Fruit fly (Drosophila melanogaster) whole organism, wandering third instar larva: ENCODE data around the gene VhaAC39-2.

Experiments
- Abd-B ChIP-seq: fragments of >200 bp; optimal IDR thresholded peaks from 2 replicates; lab custom pipeline; 2017; ENCODE audit warnings: missing biosample characterization, missing genetic modification characterization
- CG9705 ChIP-seq: fragments of 200-800 bp; sonication (Bioruptor generic); optimal IDR thresholded peaks from 2 replicates; lab custom pipeline; 2018; ENCODE audit warnings: missing biosample characterization, mild to moderate bottlenecking, missing genetic modification characterization
- CrebA ChIP-seq: fragments of 200-800 bp; sonication (Bioruptor generic); optimal IDR thresholded peaks from 2 replicates; lab custom pipeline; 2016; ENCODE audit warnings: missing biosample characterization, mild to moderate bottlenecking, missing genetic modification characterization, borderline replicate concordance
- Dfd ChIP-seq: fragments of >200 bp; optimal IDR thresholded peaks from 2 replicates; lab custom pipeline; 2017; ENCODE audit warnings: missing biosample characterization, missing genetic modification characterization
- Dif ChIP-seq: fragments of 200-275, 200-300 bp; sonication (Bioruptor generic); optimal IDR thresholded peaks from 2 replicates; lab custom pipeline; 2018; ENCODE audit warnings: missing biosample characterization, missing genetic modification characterization; ENCODE audit not compliant: partially characterized antibody
- GATAd ChIP-seq: sonication (Bioruptor generic); optimal IDR thresholded peaks from 2 replicates; lab custom pipeline; 2016; ENCODE audit warnings: missing biosample characterization, missing genetic modification characterization
- HLH106 ChIP-seq: fragments of 200-800 bp; optimal IDR thresholded peaks from 3 replicates; lab custom pipeline; 2019; ENCODE audit warnings: missing biosample characterization, mild to moderate bottlenecking, missing genetic modification characterization, moderate library complexity
- Hnf4 ChIP-seq: fragments of 200-800 bp; sonication (Bioruptor generic); optimal IDR thresholded peaks from 2 replicates; lab custom pipeline; 2016; ENCODE audit warnings: missing biosample characterization, mild to moderate bottlenecking, missing genetic modification characterization
- Hr78 ChIP-seq: fragments of >200 bp; optimal IDR thresholded peaks from 2 replicates; lab custom pipeline; 2017; ENCODE audit warnings: missing biosample characterization, missing genetic modification characterization
- Hr83 ChIP-seq: fragments of 200-300 bp; sonication (Bioruptor generic); optimal IDR thresholded peaks from 2 replicates; lab custom pipeline; 2016; ENCODE audit warnings: missing biosample characterization, mild to moderate bottlenecking, missing genetic modification characterization, moderate library complexity; ENCODE audit not compliant: poor library complexity, severe bottlenecking
- Jra ChIP-seq: sonication (Bioruptor generic); optimal IDR thresholded peaks from 2 replicates; lab custom pipeline; 2016; ENCODE audit warnings: missing biosample characterization, missing genetic modification characterization
- N ChIP-seq: fragments of >200 bp; optimal IDR thresholded peaks from 2 replicates; lab custom pipeline; 2018; ENCODE audit warnings: missing biosample characterization, missing external identifiers, missing genetic modification characterization
- OdsH ChIP-seq: fragments of 200-800 bp; sonication (Bioruptor generic); optimal IDR thresholded peaks from 2 replicates; lab custom pipeline; 2016; ENCODE audit warnings: missing biosample characterization, mild to moderate bottlenecking, missing genetic modification characterization
- Rel ChIP-seq, 2 experiments: fragments of 200-800 bp; sonication (Bioruptor generic) in 1 of 2; optimal IDR thresholded peaks; 2 replicates in 1 of 2; 3 replicates in 1 of 2; lab custom pipeline; 2016 to 2019; ENCODE audit warnings: mild to moderate bottlenecking in 2 of 2, missing biosample characterization in 2 of 2, missing genetic modification characterization in 2 of 2, moderate library complexity in 1 of 2
- Sp1 ChIP-seq: fragments of 200-800 bp; sonication (Bioruptor generic); optimal IDR thresholded peaks from 3 replicates; lab custom pipeline; 2019; ENCODE audit warnings: missing biosample characterization, mild to moderate bottlenecking, missing genetic modification characterization, moderate library complexity
- Vsx2 ChIP-seq: fragments of 200-300, 225-300 bp; sonication (Bioruptor generic); optimal IDR thresholded peaks from 2 replicates; lab custom pipeline; 2018; ENCODE audit warnings: missing biosample characterization, missing genetic modification characterization; ENCODE audit not compliant: partially characterized antibody
- br ChIP-seq: fragments of 200-800 bp; sonication (Bioruptor generic); optimal IDR thresholded peaks from 2 replicates; lab custom pipeline; 2016; ENCODE audit warnings: missing biosample characterization, missing genetic modification characterization
- dl ChIP-seq, 2 experiments: fragments of 175-275, 200-275 bp in 1 of 2; fragments of 200-275 bp in 1 of 2; sonication (Bioruptor generic); optimal IDR thresholded peaks; lab custom pipeline; 2018; ENCODE audit warnings: mild to moderate bottlenecking in 2 of 2, missing biosample characterization in 2 of 2, missing genetic modification characterization in 2 of 2, moderate library complexity in 2 of 2; ENCODE audit not compliant: partially characterized antibody in 2 of 2, insufficient read depth in 1 of 2
- dmrt93B ChIP-seq: fragments of 200-800 bp; sonication (Bioruptor generic); optimal IDR thresholded peaks from 2 replicates; lab custom pipeline; 2018; ENCODE audit warnings: missing biosample characterization, mild to moderate bottlenecking, missing genetic modification characterization
- dsf ChIP-seq: sonication (Bioruptor generic); optimal IDR thresholded peaks from 2 replicates; lab custom pipeline; 2016; ENCODE audit warnings: missing biosample characterization, missing genetic modification characterization, borderline replicate concordance
- ey ChIP-seq: fragments of 200-800 bp; sonication (Bioruptor generic); optimal IDR thresholded peaks from 2 replicates; lab custom pipeline; 2016; ENCODE audit warnings: missing biosample characterization, missing genetic modification characterization
- foxo ChIP-seq, 2 experiments: fragments of 200-800 bp; sonication (Bioruptor generic); optimal IDR thresholded peaks; 2 replicates in 1 of 2; 3 replicates in 1 of 2; lab custom pipeline; 2016 to 2017; ENCODE audit warnings: missing biosample characterization in 2 of 2, missing genetic modification characterization in 2 of 2
- fru ChIP-seq: fragments of 200-800 bp; sonication (Bioruptor generic); optimal IDR thresholded peaks from 3 replicates; lab custom pipeline; 2016; ENCODE audit warnings: missing biosample characterization, mild to moderate bottlenecking, missing genetic modification characterization
- h ChIP-seq: fragments of 200-800 bp; sonication (Bioruptor generic); optimal IDR thresholded peaks from 3 replicates; lab custom pipeline; 2016; ENCODE audit warnings: missing biosample characterization, mild to moderate bottlenecking, missing genetic modification characterization
- jim ChIP-seq: fragments of 175-275, 200-325 bp; sonication (Bioruptor generic); optimal IDR thresholded peaks from 2 replicates; lab custom pipeline; 2016; ENCODE audit warnings: missing biosample characterization, mild to moderate bottlenecking, missing genetic modification characterization
- pan ChIP-seq: fragments of >200 bp; optimal IDR thresholded peaks from 2 replicates; lab custom pipeline; 2017
- psq ChIP-seq: fragments of 200-800 bp; sonication (Bioruptor generic); optimal IDR thresholded peaks from 3 replicates; lab custom pipeline; 2017; ENCODE audit warnings: missing biosample characterization, mild to moderate bottlenecking, missing genetic modification characterization, moderate library complexity
- rgr ChIP-seq: fragments of 200-800 bp; sonication (Bioruptor generic); optimal IDR thresholded peaks from 3 replicates; lab custom pipeline; 2016; ENCODE audit warnings: missing biosample characterization, mild to moderate bottlenecking, missing genetic modification characterization
- sage ChIP-seq: fragments of 200-800 bp; sonication (Bioruptor generic); optimal IDR thresholded peaks from 2 replicates; lab custom pipeline; 2016; ENCODE audit warnings: missing biosample characterization, mild to moderate bottlenecking, missing genetic modification characterization
- sv ChIP-seq: fragments of 200-800 bp; sonication (Bioruptor generic); optimal IDR thresholded peaks from 3 replicates; lab custom pipeline; 2016; ENCODE audit warnings: missing biosample characterization, missing genetic modification characterization
- tai ChIP-seq: sonication (Bioruptor generic); optimal IDR thresholded peaks from 2 replicates; lab custom pipeline; 2016; ENCODE audit warnings: missing biosample characterization, missing genetic modification characterization
- usp ChIP-seq: fragments of >200 bp; optimal IDR thresholded peaks from 2 replicates; lab custom pipeline; 2017; ENCODE audit warnings: missing biosample characterization, missing genetic modification characterization
- woc ChIP-seq: sonication (Bioruptor generic); optimal IDR thresholded peaks from 2 replicates; lab custom pipeline; 2016; ENCODE audit warnings: missing biosample characterization, mild to moderate bottlenecking, missing genetic modification characterization

VhaAC39-2 gene

DNA sequence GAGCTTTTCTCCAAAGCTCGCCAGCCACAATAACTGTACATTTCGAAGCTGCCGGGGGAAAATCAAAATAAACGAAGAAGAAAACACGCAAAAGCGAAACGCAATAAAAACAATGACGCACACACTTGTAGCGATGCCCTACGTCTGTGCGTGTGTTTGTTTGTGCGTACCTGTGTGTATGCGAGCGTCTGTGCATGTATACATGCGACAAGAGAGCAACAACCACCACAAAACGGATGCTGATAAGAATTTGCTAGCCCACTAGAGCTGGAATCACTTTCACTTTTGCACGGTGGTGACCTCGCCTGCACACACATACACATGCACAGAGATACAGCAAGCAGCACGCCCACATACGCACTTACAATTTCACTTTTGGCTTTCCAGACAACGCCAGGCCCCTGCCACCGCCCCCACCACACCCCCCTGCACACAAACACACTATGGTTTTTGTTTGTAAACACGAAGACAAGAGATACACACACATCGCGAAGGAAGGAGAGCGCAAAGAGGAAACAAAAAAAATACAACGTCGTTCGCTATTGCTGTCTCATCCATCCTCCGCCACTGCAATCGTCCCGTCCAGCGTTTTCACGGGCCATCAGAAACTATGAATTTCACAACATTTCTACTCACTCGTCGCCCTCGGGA lies 2.1 kb downstream of the VhaAC39-2 start:
- TF ChIP-seq N (GFP tag; lab: Kevin White, UChicago) (peak; percentile 72), sv (GFP tag; lab: Kevin White, UChicago) (no peak), Sp1 (GFP tag; lab: Kevin White, UChicago) (peak; percentile 31), dl (GFP tag; optimal IDR thresholded peaks at IDR 0.05; lab: Kevin White, UChicago; ENCODE audit: insufficient read depth in 1 of 2, partially characterized antibody in 2 of 2) (peak in 1 of 2 experiments; percentile 21), CrebA (no peak), h (GFP tag; lab: Kevin White, UChicago) (peak; percentile 22), Dif (GFP tag; lab: Kevin White, UChicago) (peak; percentile 8), Abd-B (GFP tag; lab: Kevin White, UChicago) (peak; percentile 35), rgr (no peak), Dfd (GFP tag; lab: Kevin White, UChicago) (no peak), psq (GFP tag; lab: Kevin White, UChicago) (peak; percentile 99), HLH106 (tag; lab: Kevin White, UChicago) (peak; percentile 12), Hnf4 (GFP tag; lab: Kevin White, UChicago) (no peak), Jra (GFP tag; lab: Kevin White, UChicago) (peak; percentile 8), OdsH (GFP tag; lab: Kevin White, UChicago) (peak; percentile 3), Hr83 (no peak), Vsx2 (GFP tag; lab: Kevin White, UChicago) (no peak), fru (GFP tag; lab: Kevin White, UChicago) (no peak), Hr78 (GFP tag; lab: Kevin White, UChicago) (no peak), Rel (GFP tag; optimal IDR thresholded peaks at IDR 0.05; lab: Kevin White, UChicago) (peak; percentile 72), Rel (tag; optimal IDR thresholded peaks at IDR 0.05; lab: Kevin White, UChicago) (peak; percentile 69)
- TF ChIP-seq, all 38 proteins: peak for 11

dm6 chr3R:23156347-23156864 lies 2.7 kb downstream of the VhaAC39-2 start:
- TF ChIP-seq pan (lab: Kevin White, UChicago) (no peak), N (GFP tag; lab: Kevin White, UChicago) (no peak), h (GFP tag; lab: Kevin White, UChicago) (no peak), Dif (GFP tag; lab: Kevin White, UChicago) (no peak), HLH106 (tag; lab: Kevin White, UChicago) (no peak), jim (no peak), dsf (no peak), dl (GFP tag; optimal IDR thresholded peaks at IDR 0.05; lab: Kevin White, UChicago; ENCODE audit: insufficient read depth in 1 of 2, partially characterized antibody in 2 of 2) (no peak), ey (GFP tag; lab: Kevin White, UChicago) (no peak)

- TF ChIP-seq CrebA (peak; percentile 2), fru (GFP tag; lab: Kevin White, UChicago) (peak; percentile 73), GATAd (GFP tag; lab: Kevin White, UChicago) (peak; percentile 34), woc (GFP tag; lab: Kevin White, UChicago) (no peak), psq (GFP tag; lab: Kevin White, UChicago) (peak; percentile 90), HLH106 (tag; lab: Kevin White, UChicago) (peak; percentile 83), Rel (GFP tag; optimal IDR thresholded peaks at IDR 0.05; lab: Kevin White, UChicago) (peak; percentile 36), Rel (tag; optimal IDR thresholded peaks at IDR 0.05; lab: Kevin White, UChicago) (peak; percentile 57), sv (GFP tag; lab: Kevin White, UChicago) (no peak), h (GFP tag; lab: Kevin White, UChicago) (peak; percentile 77), tai (peak; percentile 47), Dfd (GFP tag; lab: Kevin White, UChicago) (no peak), ey (GFP tag; lab: Kevin White, UChicago) (peak; percentile 55), rgr (peak; percentile 83), dl (GFP tag; optimal IDR thresholded peaks at IDR 0.05; lab: Kevin White, UChicago; ENCODE audit: insufficient read depth in 1 of 2, partially characterized antibody in 2 of 2) (no peak), CG9705 (peak; percentile 59), sage (GFP tag; lab: Kevin White, UChicago) (peak; percentile 22), OdsH (GFP tag; lab: Kevin White, UChicago) (peak; percentile 76), br (GFP tag; lab: Kevin White, UChicago) (peak; percentile 69), Hnf4 (GFP tag; lab: Kevin White, UChicago) (peak; percentile 51), dmrt93B (GFP tag; lab: Kevin White, UChicago) (peak; percentile 78), Vsx2 (GFP tag; lab: Kevin White, UChicago) (no peak), foxo (GFP tag; optimal IDR thresholded peaks at IDR 0.05; lab: Kevin White, UChicago) (peak in 1 of 2 experiments; percentile 78), dsf (no peak), Sp1 (GFP tag; lab: Kevin White, UChicago) (peak; percentile 88), usp (GFP tag; lab: Kevin White, UChicago) (no peak)
- TF ChIP-seq, all 38 proteins: peak for 18
Observed at dm6 chr3R:23149021-23149571, 10.0 kb downstream of the VhaAC39-2 start.
